Worm (Caenorhabditis elegans): ENCODE data around the gene chil-12.

Gene chil-12

ce11 chrV:15274757-15275156 is 33.4 kb downstream of the chil-12 start, which contains the start of gene srw-16:
srw-16 (minus strand) TSS chrV:15274857.
- TF ChIP-seq sma-3 (GFP tag; optimal IDR thresholded peaks at IDR 0.05) (no peak), blmp-1 (tag; optimal IDR thresholded peaks at IDR 0.05; ENCODE audit: insufficient read depth) (no peak), lin-11 (tag; optimal IDR thresholded peaks at IDR 0.05) (no peak), skn-1 (tag; optimal IDR thresholded peaks at IDR 0.05) (no peak), nhr-6 (tag; optimal IDR thresholded peaks at IDR 0.05) (no peak), lin-39 (tag; optimal IDR thresholded peaks at IDR 0.05) (no peak), elt-3 (tag; optimal IDR thresholded peaks at IDR 0.05) (no peak), zag-1 (tag; optimal IDR thresholded peaks at IDR 0.05) (no peak), nhr-77 (tag; optimal IDR thresholded peaks at IDR 0.05) (no peak), unc-55 (GFP tag; optimal IDR thresholded peaks at IDR 0.05) (no peak), peb-1 (tag; optimal IDR thresholded peaks at IDR 0.05) (no peak)

ce11 chrV:15276915-15277314 is 35.6 kb downstream of the chil-12 start, which contains the start of gene srw-17:
srw-17 (minus strand) TSS chrV:15277015.
- TF ChIP-seq fos-1 (tag; optimal IDR thresholded peaks at IDR 0.05) (no peak), alr-1 (tag; optimal IDR thresholded peaks at IDR 0.05) (no peak)

ce11 chrV:15281279-15281949 is 40.1 kb downstream of the chil-12 start, which contains the start of the genes srw-19 and srx-51:
srw-19 (minus strand) TSS chrV:15281379.
srx-51 (plus strand) TSS chrV:15281899.
- TF ChIP-seq nhr-6 (tag; optimal IDR thresholded peaks at IDR 0.05), result no peak
- no peak for TF ChIP-seq nhr-10 (tag; optimal IDR thresholded peaks at IDR 0.05)

ce11 chrV:15285984-15286383 is 44.6 kb downstream of the chil-12 start:
- no peak for TF ChIP-seq snpc-4 (tag; optimal IDR thresholded peaks at IDR 0.05)
- no peak for TF ChIP-seq mab-5 (tag; optimal IDR thresholded peaks at IDR 0.05)
- no peak for TF ChIP-seq egl-27 (tag; optimal IDR thresholded peaks at IDR 0.05)
- peak; percentile 51 for TF ChIP-seq sma-9 (GFP tag; optimal IDR thresholded peaks at IDR 0.05)
- TF ChIP-seq sma-9 (tag; optimal IDR thresholded peaks at IDR 0.05), result no peak

ce11 chrV:15287856-15288255 is 46.5 kb downstream of the chil-12 start, which contains the start of gene cyp-34A1:
cyp-34A1 (minus strand) TSS chrV:15287956.
- TF ChIP-seq nhr-21 (tag; optimal IDR thresholded peaks at IDR 0.05) (no peak), sem-4 (tag; optimal IDR thresholded peaks at IDR 0.05) (no peak), aly-2 (tag; optimal IDR thresholded peaks at IDR 0.05) (no peak), blmp-1 (tag; optimal IDR thresholded peaks at IDR 0.05; ENCODE audit: insufficient read depth) (no peak), sma-9 (GFP tag; optimal IDR thresholded peaks at IDR 0.05) (no peak), sma-9 (tag; optimal IDR thresholded peaks at IDR 0.05) (no peak), nhr-6 (tag; optimal IDR thresholded peaks at IDR 0.05) (no peak), R02D3.7 (tag; optimal IDR thresholded peaks at IDR 0.05) (no peak), egl-27 (tag; optimal IDR thresholded peaks at IDR 0.05) (no peak), F13H6.1 (tag; optimal IDR thresholded peaks at IDR 0.05) (no peak), ceh-16 (tag; optimal IDR thresholded peaks at IDR 0.05) (no peak), skn-1 (tag; optimal IDR thresholded peaks at IDR 0.05) (no peak), nhr-10 (tag; optimal IDR thresholded peaks at IDR 0.05) (no peak), ceh-82 (tag; optimal IDR thresholded peaks at IDR 0.05) (no peak), nhr-12 (tag; optimal IDR thresholded peaks at IDR 0.05) (no peak), nhr-23 (tag; optimal IDR thresholded peaks at IDR 0.05) (no peak), unc-62 (GFP tag; optimal IDR thresholded peaks at IDR 0.05) (no peak), ZK546.5 (tag; optimal IDR thresholded peaks at IDR 0.05) (no peak), lin-39 (tag; optimal IDR thresholded peaks at IDR 0.05) (no peak)

ce11 chrV:15290995-15291394 is 49.6 kb downstream of the chil-12 start, which contains the start of gene cyp-34A2:
cyp-34A2 (minus strand) TSS chrV:15291095.
- TF ChIP-seq unc-62 (GFP tag; optimal IDR thresholded peaks at IDR 0.05) (no peak), lsy-2 (tag; optimal IDR thresholded peaks at IDR 0.05) (no peak), R02D3.7 (tag; optimal IDR thresholded peaks at IDR 0.05) (no peak), nhr-6 (tag; optimal IDR thresholded peaks at IDR 0.05) (no peak), aly-2 (tag; optimal IDR thresholded peaks at IDR 0.05) (no peak), peb-1 (tag; optimal IDR thresholded peaks at IDR 0.05) (no peak), nhr-77 (tag; optimal IDR thresholded peaks at IDR 0.05) (no peak), ceh-16 (tag; optimal IDR thresholded peaks at IDR 0.05) (no peak), sma-3 (GFP tag; optimal IDR thresholded peaks at IDR 0.05) (no peak), Y55F3AM.14 (GFP tag; optimal IDR thresholded peaks at IDR 0.05) (no peak), mdl-1 (tag; optimal IDR thresholded peaks at IDR 0.05) (no peak), F13H6.1 (tag; optimal IDR thresholded peaks at IDR 0.05) (no peak), alr-1 (tag; optimal IDR thresholded peaks at IDR 0.05) (no peak), fos-1 (tag; optimal IDR thresholded peaks at IDR 0.05) (no peak), lin-39 (tag; optimal IDR thresholded peaks at IDR 0.05) (no peak), nhr-129 (tag; optimal IDR thresholded peaks at IDR 0.05) (no peak), nhr-21 (tag; optimal IDR thresholded peaks at IDR 0.05) (no peak), ztf-4 (tag; optimal IDR thresholded peaks at IDR 0.05) (no peak), ceh-82 (tag; optimal IDR thresholded peaks at IDR 0.05) (no peak)

Data from whole organism, L2 larva.